Worm (Caenorhabditis elegans) whole organism, L4/young adult: ENCODE data around the gene Y102A5C.4.

Source experiments
- W03F9.2 ChIP-seq: fragments of 150-350 bp; optimal IDR thresholded peaks from 2 replicates; lab custom pipeline; 2014; ENCODE audit warnings: missing biosample characterization, missing genetic modification characterization
- dao-5 ChIP-seq: sonication (generic microtip); optimal IDR thresholded peaks from 2 replicates; lab custom pipeline; 2016; ENCODE audit warnings: missing genotype, missing genetic modification characterization, moderate library complexity, missing compliant biosample characterization
- him-1 ChIP-seq: sonication (generic microtip); optimal IDR thresholded peaks from 2 replicates; lab custom pipeline; 2016; ENCODE audit warnings: missing genotype, missing genetic modification reagents, missing genetic modification characterization, missing compliant biosample characterization

Gene Y102A5C.4

DNA sequence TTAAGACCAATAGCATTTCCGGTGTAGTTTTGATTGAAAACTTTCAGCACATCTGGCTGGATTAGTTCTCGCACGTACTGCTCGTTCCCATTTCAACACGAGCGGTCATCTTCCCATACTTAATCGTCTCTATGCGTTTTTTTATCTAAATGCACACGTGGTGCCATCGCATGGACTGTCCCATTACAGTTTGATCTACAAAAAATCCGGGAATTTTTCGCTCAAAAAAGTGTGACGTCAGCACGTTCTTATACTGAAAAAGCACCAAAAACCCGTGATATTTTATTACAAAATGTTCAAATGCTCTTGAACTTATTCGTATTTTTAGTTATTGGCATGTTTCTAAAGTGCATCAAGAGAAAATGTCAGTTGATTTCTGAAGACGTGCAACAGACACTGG is at the start of gene Y102A5C.4:
Gene Y102A5C.4 (plus strand): TSS at position 301 of the 400 bp plus-strand sequence.
- TF ChIP-seq W03F9.2 (tag; lab: Kevin White, UChicago) (no peak), dao-5 (tag; lab: Kevin White, UChicago) (no peak), him-1 (no peak)

DNA sequence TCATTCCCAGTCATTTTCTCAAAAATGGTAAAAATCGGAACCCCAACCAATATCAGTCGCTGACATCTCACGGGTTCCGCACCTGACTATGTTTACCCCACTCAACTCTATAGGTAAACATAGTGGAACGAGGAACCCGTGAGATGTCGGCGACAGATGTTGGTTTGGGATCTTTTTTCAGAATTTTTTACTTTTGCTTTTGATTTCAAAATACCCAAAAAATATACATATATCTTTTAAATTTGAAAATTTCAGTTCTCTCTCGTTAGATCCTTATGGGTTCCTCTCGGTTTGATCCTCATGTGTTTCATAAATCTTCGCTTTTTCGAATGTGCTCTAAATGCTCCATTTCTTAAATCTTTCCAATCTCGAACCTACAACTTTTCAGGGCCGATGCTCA is 48.4 kb upstream of the Y102A5C.4 start, which contains the start of gene srw-23:
Gene srw-23 (plus strand): TSS at position 301 of the 400 bp plus-strand sequence.
- TF ChIP-seq him-1 (no peak), W03F9.2 (tag; lab: Kevin White, UChicago) (no peak), dao-5 (tag; lab: Kevin White, UChicago) (no peak)

DNA sequence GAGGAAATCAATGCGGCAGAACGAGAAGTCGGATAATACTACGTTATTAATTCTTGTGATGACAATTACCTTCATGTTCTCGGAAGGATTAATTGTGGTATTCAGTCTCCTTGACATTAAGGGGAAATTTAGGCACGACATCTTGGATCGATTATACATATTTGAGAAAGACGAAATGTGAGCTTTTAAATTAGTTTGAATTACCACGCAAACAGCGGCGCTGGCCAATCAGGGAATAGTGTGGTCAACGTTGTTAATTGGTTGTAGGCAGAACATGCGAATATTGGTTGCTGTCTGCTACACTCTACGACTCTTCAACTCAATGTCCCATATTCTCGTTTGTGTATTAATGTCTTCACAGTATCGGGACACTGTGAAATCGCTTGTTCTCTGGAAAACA is 47.1 kb upstream of the Y102A5C.4 start, which contains the start of gene F49A5.10:
Gene F49A5.10 (plus strand): TSS at position 301 of the 400 bp plus-strand sequence.
- TF ChIP-seq dao-5 (tag; lab: Kevin White, UChicago) (no peak), him-1 (no peak), W03F9.2 (tag; lab: Kevin White, UChicago) (no peak)

DNA sequence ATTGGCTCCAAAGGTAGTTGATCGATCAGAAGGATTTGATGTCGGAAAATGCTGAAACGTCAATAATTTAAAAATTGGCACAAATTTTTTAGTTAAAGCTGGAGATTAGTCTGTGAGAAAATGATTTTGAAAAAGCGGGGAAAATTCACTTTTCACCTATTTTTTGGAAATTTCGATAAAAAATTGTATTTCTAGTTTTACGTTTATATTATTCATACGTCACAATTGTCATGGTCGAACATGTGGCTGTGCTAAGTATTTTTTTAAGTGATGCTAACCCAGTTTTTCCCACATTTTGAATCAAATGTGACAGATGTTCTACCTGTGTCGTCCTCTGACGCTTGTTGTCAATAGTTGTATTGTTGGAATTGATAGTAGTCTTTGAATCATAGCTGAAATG is 42.5 kb upstream of the Y102A5C.4 start:
- no peak for TF ChIP-seq W03F9.2 (tag; lab: Kevin White, UChicago)

DNA sequence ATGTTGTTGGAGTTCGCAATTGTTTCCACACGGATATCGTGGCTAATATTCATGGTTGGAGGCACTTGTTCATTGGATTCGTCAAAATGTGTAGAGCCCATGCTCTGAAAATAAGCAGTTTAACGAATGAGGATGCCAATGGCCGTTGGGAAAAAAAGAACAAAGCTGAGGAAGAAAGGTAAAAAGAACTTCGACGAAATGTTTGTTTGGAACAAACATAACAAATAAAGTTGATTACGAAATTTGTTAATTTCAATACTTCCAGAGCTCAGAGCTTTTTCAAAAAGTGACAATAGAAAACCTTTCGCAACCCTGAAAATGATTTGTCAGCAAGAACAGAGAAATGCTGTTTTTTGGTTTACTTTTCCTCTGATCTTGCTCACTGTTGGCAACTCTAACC is 42.0 kb upstream of the Y102A5C.4 start, which contains the start of gene F09C6.3:
Gene F09C6.3 (minus strand): TSS at position 101 of the 400 bp plus-strand sequence.
- TF ChIP-seq dao-5 (tag; lab: Kevin White, UChicago) = no peak
- TF ChIP-seq W03F9.2 (tag; lab: Kevin White, UChicago) = no peak
- TF ChIP-seq him-1 = no peak

DNA sequence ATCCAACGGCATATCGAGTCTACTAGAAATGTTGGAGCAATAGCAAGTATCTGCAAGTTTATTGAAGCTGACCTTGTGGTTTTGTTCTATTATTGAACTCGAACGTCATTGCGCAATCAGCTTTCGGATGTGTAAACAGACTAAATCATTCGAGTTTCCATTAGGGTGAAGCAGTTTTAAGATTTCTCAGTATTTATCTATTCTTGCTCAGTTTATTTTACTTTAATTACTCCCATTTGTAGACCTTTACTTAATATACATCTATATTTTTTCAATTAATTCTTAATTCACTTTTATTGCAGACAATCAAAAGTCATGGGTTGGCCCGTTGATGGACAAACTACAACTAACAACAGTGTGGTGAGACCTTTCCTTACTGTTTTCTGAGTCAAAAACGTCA is 41.4 kb upstream of the Y102A5C.4 start, which contains the start of gene F09C6.14:
Gene F09C6.14 (plus strand): TSS at position 301 of the 400 bp plus-strand sequence.
- TF ChIP-seq dao-5 (tag; lab: Kevin White, UChicago) (no peak), him-1 (no peak), W03F9.2 (tag; lab: Kevin White, UChicago) (no peak)

DNA sequence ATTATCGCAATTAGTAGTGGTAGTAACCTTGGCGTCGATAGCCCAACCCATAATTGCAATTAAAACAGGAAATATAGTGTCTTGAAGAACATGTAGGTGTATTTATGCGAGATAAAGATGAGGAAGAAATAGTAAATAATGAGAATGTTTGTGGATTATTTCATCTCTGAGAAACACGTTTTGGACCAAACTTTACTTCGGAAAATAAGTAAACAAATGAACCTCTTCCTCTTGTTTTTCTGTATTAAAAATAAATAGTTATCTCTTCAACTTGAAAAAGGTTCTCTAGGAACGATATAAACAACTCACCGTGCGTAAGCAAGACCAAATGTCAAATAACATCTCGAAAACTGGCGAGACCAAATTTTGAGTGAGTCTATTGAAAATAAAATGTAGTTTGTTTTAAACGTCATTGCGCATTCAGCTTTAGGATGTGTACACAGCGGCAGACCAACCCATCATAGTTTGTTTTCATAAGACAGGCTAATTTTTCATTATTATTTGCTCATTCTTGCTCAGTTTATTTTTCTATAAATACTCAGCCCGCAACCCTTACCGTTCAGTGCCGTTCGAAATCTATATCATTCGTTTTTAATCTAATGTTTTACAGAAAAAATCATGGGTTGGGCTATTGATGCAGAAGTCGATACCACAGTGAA is 39.7 kb upstream of the Y102A5C.4 start, which contains the start of the genes F09C6.11 and F09C6.12:
Gene F09C6.11 (minus strand): TSS at position 51 of the 659 bp plus-strand sequence.
Gene F09C6.12 (plus strand): TSS at position 609 of the 659 bp plus-strand sequence.
- TF ChIP-seq him-1 = no peak
- no peak for TF ChIP-seq dao-5 (tag; lab: Kevin White, UChicago)
- no peak for TF ChIP-seq W03F9.2 (tag; lab: Kevin White, UChicago)

DNA sequence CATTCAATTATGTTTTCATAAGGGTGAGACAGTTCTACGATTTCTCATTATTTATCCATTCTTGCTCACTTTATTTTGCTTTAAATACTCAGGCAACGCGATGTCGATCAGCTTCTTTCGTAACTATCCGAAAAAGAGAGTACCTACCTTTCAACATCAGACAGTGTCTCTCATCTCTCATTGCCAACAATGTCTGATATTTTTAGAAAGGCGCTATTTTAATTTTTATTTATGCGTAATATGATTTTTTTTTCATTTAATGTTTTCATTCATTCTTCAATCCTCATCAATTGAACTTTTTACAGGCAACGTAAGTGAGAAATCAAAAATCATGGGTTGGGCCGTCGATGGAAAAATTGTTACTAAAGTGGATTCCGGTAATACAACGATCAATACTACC is 37.3 kb upstream of the Y102A5C.4 start, which contains the start of gene F09C6.13:
Gene F09C6.13 (plus strand): TSS at position 301 of the 400 bp plus-strand sequence.
- no peak for TF ChIP-seq W03F9.2 (tag; lab: Kevin White, UChicago)
- no peak for TF ChIP-seq dao-5 (tag; lab: Kevin White, UChicago)
- TF ChIP-seq him-1 = no peak

DNA sequence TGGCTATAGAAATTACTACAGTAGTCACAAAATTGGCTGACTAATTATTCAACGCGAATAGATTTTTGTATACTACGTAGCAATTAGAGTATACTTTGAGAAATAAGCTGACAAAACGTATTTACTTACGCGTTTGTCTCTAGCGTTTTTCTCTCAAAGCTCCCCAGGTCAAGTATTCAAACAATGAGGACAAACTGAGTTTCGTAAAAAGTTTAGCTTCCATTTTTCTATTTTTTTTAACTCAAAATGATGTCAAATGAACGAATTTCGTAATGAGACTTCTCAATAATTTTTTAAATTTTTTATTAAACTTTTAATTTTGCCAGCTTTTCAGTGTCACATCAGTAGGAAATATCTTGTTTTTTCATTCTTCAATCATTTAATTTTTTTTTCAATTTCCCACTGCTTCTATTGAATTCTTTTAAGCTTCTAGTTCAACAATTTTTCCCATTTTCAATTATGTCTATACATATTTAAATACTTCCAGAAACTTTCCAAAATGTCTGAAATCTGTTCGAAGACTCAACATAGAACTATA is 33.2 kb upstream of the Y102A5C.4 start, which contains the start of the genes ifas-2 and fbxa-44:
Gene ifas-2 (minus strand): TSS at position 101 of the 538 bp plus-strand sequence.
Gene fbxa-44 (plus strand): TSS at position 488 of the 538 bp plus-strand sequence.
- TF ChIP-seq W03F9.2 (tag; lab: Kevin White, UChicago) (no peak), dao-5 (tag; lab: Kevin White, UChicago) (no peak), him-1 (no peak)

DNA sequence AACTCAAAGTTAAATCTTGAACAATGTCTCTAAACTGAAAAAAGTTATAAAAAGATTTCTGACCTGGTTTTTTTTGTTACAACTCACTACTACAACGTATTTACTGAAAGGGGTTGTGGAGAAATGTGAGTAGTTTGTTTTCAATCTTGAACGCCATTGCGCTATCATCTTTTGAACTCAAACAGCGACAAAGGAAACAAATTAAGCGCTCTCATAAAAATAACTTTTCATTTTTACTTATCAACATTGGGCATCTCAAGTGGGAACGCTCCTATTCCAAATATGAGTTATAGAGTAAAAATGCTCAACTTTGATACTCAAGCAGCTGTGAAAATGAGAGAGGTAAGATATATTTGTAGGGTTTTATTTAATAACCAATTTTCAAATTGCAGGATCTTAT is 28.6 kb upstream of the Y102A5C.4 start, which contains the start of gene F09C6.15:
Gene F09C6.15 (plus strand): TSS at position 301 of the 400 bp plus-strand sequence.
- no peak for TF ChIP-seq W03F9.2 (tag; lab: Kevin White, UChicago)
- TF ChIP-seq dao-5 (tag; lab: Kevin White, UChicago) = no peak
- TF ChIP-seq him-1 = no peak

DNA sequence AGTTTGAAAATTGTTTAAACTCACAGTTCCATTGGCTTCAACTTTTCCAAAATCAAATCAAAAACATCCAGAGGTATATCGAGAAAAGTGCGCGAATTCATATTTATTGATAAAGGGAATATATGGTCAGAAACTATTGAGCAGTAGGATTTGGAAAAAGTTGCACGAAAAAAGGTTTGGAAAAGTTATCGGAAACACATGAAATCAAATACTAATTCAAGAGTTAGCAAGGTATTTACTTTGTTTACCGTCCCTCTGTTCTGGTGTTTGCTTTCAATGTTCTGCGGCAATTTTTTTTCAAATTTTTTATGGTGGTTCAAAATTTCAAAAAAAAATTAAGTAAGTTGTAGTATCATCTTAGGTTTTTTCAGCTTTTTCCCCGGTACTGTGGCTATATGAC is 22.7 kb upstream of the Y102A5C.4 start, which contains the start of gene fbxa-45:
Gene fbxa-45 (minus strand): TSS at position 101 of the 400 bp plus-strand sequence.
- TF ChIP-seq dao-5 (tag; lab: Kevin White, UChicago) = no peak
- no peak for TF ChIP-seq W03F9.2 (tag; lab: Kevin White, UChicago)
- no peak for TF ChIP-seq him-1

DNA sequence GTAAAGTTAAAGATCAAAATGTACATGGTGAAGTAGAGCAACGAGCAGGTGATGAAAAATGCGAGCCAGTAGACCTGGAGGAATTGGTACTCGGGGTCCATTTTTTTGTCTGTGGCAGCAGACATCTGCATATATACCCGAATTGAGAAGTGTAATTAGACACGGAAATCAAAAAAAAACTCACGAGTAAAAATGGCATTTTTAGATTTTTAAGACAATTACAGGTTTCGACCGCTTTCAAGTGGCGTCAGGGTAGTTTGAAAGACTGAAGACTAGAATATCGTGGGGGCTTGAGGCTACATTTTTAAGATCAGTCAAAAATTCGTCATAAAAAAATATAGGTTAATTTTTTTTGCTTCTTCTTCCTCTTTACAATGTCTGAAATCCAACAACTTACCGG is 19.3 kb upstream of the Y102A5C.4 start, which contains the start of gene srd-68:
Gene srd-68 (minus strand): TSS at position 101 of the 400 bp plus-strand sequence.
- TF ChIP-seq him-1 (no peak), dao-5 (tag; lab: Kevin White, UChicago) (no peak), W03F9.2 (tag; lab: Kevin White, UChicago) (no peak)

DNA sequence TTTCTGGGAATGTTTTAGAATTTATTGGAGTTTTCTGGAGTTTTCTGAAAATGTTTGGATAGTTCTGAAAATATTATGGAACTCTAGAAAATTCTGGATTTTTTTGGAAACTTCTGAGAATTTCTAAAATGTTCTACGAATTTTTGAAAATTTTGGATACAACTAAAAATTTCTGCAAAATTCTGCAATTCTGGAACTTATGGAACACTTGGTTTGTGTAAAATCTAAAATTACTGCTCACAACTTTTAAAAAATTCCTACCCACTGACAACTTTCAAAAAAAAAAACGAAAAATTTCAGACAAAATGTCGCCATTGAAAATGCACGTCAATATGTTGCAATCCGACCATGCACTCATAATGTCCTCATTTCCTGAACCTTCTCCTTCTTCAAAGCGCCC is 17.4 kb upstream of the Y102A5C.4 start, which contains the start of gene nhr-262:
Gene nhr-262 (plus strand): TSS at position 301 of the 400 bp plus-strand sequence.
- no peak for TF ChIP-seq him-1
- no peak for TF ChIP-seq W03F9.2 (tag; lab: Kevin White, UChicago)
- no peak for TF ChIP-seq dao-5 (tag; lab: Kevin White, UChicago)

DNA sequence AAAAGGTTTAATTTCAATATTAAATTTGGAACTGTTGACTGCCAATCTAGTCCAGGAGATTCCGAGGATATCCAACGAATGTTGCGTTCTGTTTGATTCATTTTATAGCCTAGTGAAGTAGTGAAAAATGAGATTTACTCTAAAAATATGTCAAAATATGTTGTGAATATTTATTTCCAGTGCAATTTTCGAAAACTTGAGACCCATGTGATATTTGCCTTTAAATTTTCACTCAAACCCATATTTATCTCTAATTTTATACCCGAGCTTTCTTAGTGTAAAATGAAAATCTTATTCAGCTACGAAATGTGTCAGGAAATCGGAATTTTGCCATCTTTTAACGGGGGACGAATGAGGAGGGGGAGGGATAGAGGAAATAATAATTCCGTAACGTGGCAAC is 12.2 kb upstream of the Y102A5C.4 start, which contains the start of gene F09C6.16:
Gene F09C6.16 (minus strand): TSS at position 101 of the 400 bp plus-strand sequence.
- TF ChIP-seq him-1 (no peak), W03F9.2 (tag; lab: Kevin White, UChicago) (no peak), dao-5 (tag; lab: Kevin White, UChicago) (no peak)
